Fruit fly (Drosophila melanogaster) whole organism, embryonic: Measurements from ENCODE around the gene Rab5.

Experiments
- Ada2b ChIP-seq: fragments of 200-800 bp; sonication (Bioruptor generic); IDR thresholded peaks from 2 replicates; pipeline ENCODE4 v1.3.6; 2022; ENCODE audit warnings: missing biosample characterization, missing genetic modification characterization
- Antp ChIP-seq: fragments of 200-800 bp; sonication (Bioruptor generic); optimal IDR thresholded peaks from 3 replicates; lab custom pipeline; 2016; ENCODE audit warnings: missing biosample characterization, missing genetic modification characterization
- Atf3 ChIP-seq: fragments of 200-800 bp; sonication (Bioruptor generic); optimal IDR thresholded peaks from 3 replicates; lab custom pipeline; 2016; ENCODE audit warnings: missing biosample characterization, missing genetic modification characterization
- Bteb2 ChIP-seq: fragments of 200-800 bp; sonication (Bioruptor generic); optimal IDR thresholded peaks from 2 replicates; lab custom pipeline; 2016; ENCODE audit warnings: missing biosample characterization, missing genetic modification characterization
- CG11560 ChIP-seq: fragments of 200-800 bp; sonication (Bioruptor generic); IDR thresholded peaks from 3 replicates; pipeline ENCODE4 v1.3.6; 2022; ENCODE audit warnings: missing biosample characterization, missing genetic modification characterization
- CG14014 ChIP-seq: fragments of 200-800 bp; sonication (Bioruptor generic); IDR thresholded peaks from 2 replicates; pipeline ENCODE4 v1.3.6; 2022; ENCODE audit warnings: missing biosample characterization, missing genetic modification characterization
- CG14441 ChIP-seq: fragments of 200-800 bp; sonication (Bioruptor generic); IDR thresholded peaks from 2 replicates; pipeline ENCODE4 v1.3.6; 2022; ENCODE audit warnings: missing biosample characterization, missing genetic modification characterization
- CG15073 ChIP-seq: fragments of 200-800 bp; sonication (Bioruptor generic); optimal IDR thresholded peaks from 2 replicates; lab custom pipeline; 2016; ENCODE audit warnings: missing biosample characterization, missing genetic modification characterization
- CG1647 ChIP-seq: fragments of 200-800 bp; sonication (Bioruptor generic); optimal IDR thresholded peaks from 3 replicates; lab custom pipeline; 2016; ENCODE audit warnings: missing biosample characterization, missing genetic modification characterization
- CG17186 ChIP-seq: fragments of 200-800 bp; sonication (Bioruptor generic); optimal IDR thresholded peaks from 3 replicates; lab custom pipeline; 2017; ENCODE audit warnings: missing biosample characterization, missing genetic modification reagents, missing genetic modification characterization
- CG17359 ChIP-seq: fragments of 200-800 bp; sonication (Bioruptor generic); optimal IDR thresholded peaks from 3 replicates; lab custom pipeline; 2018; ENCODE audit warnings: missing biosample characterization, mild to moderate bottlenecking, missing genetic modification characterization, moderate library complexity
- CG18476 ChIP-seq: fragments of 200-800 bp; sonication (Bioruptor generic); optimal IDR thresholded peaks from 2 replicates; lab custom pipeline; 2016; ENCODE audit warnings: missing biosample characterization, mild to moderate bottlenecking, missing genetic modification characterization
- CG30020 ChIP-seq: fragments of 200-800 bp; optimal IDR thresholded peaks from 2 replicates; lab custom pipeline; 2019; ENCODE audit warnings: missing biosample characterization, mild to moderate bottlenecking, missing genetic modification characterization, moderate library complexity
- CG30403 ChIP-seq: fragments of 200-800 bp; sonication (Bioruptor generic); optimal IDR thresholded peaks from 3 replicates; lab custom pipeline; 2016; ENCODE audit warnings: missing biosample characterization, missing genetic modification characterization
- CG43689 ChIP-seq: fragments of 200-800 bp; sonication (Bioruptor generic); IDR thresholded peaks from 2 replicates; pipeline ENCODE4 v1.3.6; 2022; ENCODE audit warnings: missing biosample characterization, missing genetic modification characterization
- CG4424 ChIP-seq: fragments of 200-800 bp; sonication (Bioruptor generic); optimal IDR thresholded peaks from 3 replicates; lab custom pipeline; 2016; ENCODE audit warnings: missing biosample characterization, missing genetic modification characterization
- CG4730 ChIP-seq: fragments of 200-800 bp; sonication (Bioruptor generic); IDR thresholded peaks from 2 replicates; pipeline ENCODE4 v1.3.6; 2022; ENCODE audit warnings: missing biosample characterization, missing genetic modification characterization
- CG4820 ChIP-seq: fragments of 200-800 bp; sonication (Bioruptor generic); optimal IDR thresholded peaks from 3 replicates; lab custom pipeline; 2016; ENCODE audit warnings: missing biosample characterization, missing genetic modification characterization
- CG6689 ChIP-seq: fragments of 200-800 bp; sonication (Bioruptor generic); IDR thresholded peaks from 2 replicates; pipeline ENCODE4 v1.3.6; 2022; ENCODE audit warnings: missing biosample characterization, missing genetic modification characterization
- CG7839 ChIP-seq: fragments of 200-800 bp; sonication (Bioruptor generic); optimal IDR thresholded peaks from 3 replicates; lab custom pipeline; 2018; ENCODE audit warnings: missing biosample characterization, mild to moderate bottlenecking, missing genetic modification characterization, moderate library complexity
- CG8089 ChIP-seq: fragments of 200-800 bp; sonication (Bioruptor generic); optimal IDR thresholded peaks from 3 replicates; lab custom pipeline; 2016; ENCODE audit warnings: missing biosample characterization, missing genetic modification characterization
- CG8924 ChIP-seq: fragments of 200-800 bp; optimal IDR thresholded peaks from 3 replicates; lab custom pipeline; 2019; ENCODE audit warnings: missing biosample characterization, mild to moderate bottlenecking, missing genetic modification characterization, moderate library complexity
- CHES-1-like ChIP-seq: fragments of 200-800 bp; sonication (Bioruptor generic); optimal IDR thresholded peaks from 2 replicates; lab custom pipeline; 2016; ENCODE audit warnings: missing biosample characterization, missing genetic modification characterization
- Dfd ChIP-seq, 2 experiments: fragments of >200 bp; optimal IDR thresholded peaks; 2 replicates each; lab custom pipeline; 2017; ENCODE audit warnings: missing biosample characterization in 2 of 2, missing genetic modification characterization in 2 of 2
- Dip3 ChIP-seq: fragments of 200-800 bp; sonication (Bioruptor generic); optimal IDR thresholded peaks from 3 replicates; lab custom pipeline; 2016; ENCODE audit warnings: missing biosample characterization, missing genetic modification characterization
- Doc3 ChIP-seq: fragments of 200-800 bp; sonication (Bioruptor generic); IDR thresholded peaks from 3 replicates; pipeline ENCODE4 v1.3.6; 2022; ENCODE audit warnings: missing biosample characterization, missing genetic modification characterization; ENCODE audit not compliant: partially characterized antibody
- HmgD ChIP-seq: fragments of 200-800 bp; sonication (Bioruptor generic); optimal IDR thresholded peaks from 3 replicates; lab custom pipeline; 2016; ENCODE audit warnings: missing biosample characterization, missing genetic modification characterization
- Hr51 ChIP-seq, 2 experiments: fragments of 200-800 bp; sonication (Bioruptor generic); optimal IDR thresholded peaks; 2 replicates in 1 of 2; 3 replicates in 1 of 2; lab custom pipeline; 2016 to 2018; ENCODE audit warnings: missing biosample characterization in 2 of 2, missing genetic modification characterization in 2 of 2, mild to moderate bottlenecking in 1 of 2, moderate library complexity in 1 of 2
- Med ChIP-seq: fragments of 200-800 bp; sonication (Bioruptor generic); peaks from one replicate; lab custom pipeline; 2016; ENCODE audit warnings: missing biosample characterization, missing genetic modification characterization, mild to moderate bottlenecking, inconsistent platforms, moderate library complexity
- Myb ChIP-seq: fragments of 200-800 bp; sonication (Bioruptor generic); optimal IDR thresholded peaks from 2 replicates; lab custom pipeline; 2016; ENCODE audit warnings: missing biosample characterization, missing genetic modification characterization
- PHDP ChIP-seq: fragments of 200-800 bp; sonication (Bioruptor generic); optimal IDR thresholded peaks from 3 replicates; lab custom pipeline; 2018; ENCODE audit warnings: missing biosample characterization, mild to moderate bottlenecking, missing genetic modification characterization, moderate library complexity
- Sry-β ChIP-seq: fragments of 200-800 bp; sonication (Bioruptor generic); optimal IDR thresholded peaks from 2 replicates; lab custom pipeline; 2018; ENCODE audit warnings: missing biosample characterization, mild to moderate bottlenecking, missing genetic modification characterization, moderate library complexity
- Ssrp ChIP-seq: fragments of 200-800 bp; sonication (Bioruptor generic); optimal IDR thresholded peaks from 2 replicates; lab custom pipeline; 2018; ENCODE audit warnings: missing biosample characterization, mild to moderate bottlenecking, missing genetic modification characterization, moderate library complexity
- ac ChIP-seq: fragments of 200-800 bp; sonication (Bioruptor generic); optimal IDR thresholded peaks from 3 replicates; lab custom pipeline; 2017; ENCODE audit warnings: missing biosample characterization, mild to moderate bottlenecking, missing genetic modification characterization
- ara ChIP-seq: fragments of 200-800 bp; sonication (Bioruptor generic); IDR thresholded peaks from 2 replicates; pipeline ENCODE4 v1.3.6; 2022; ENCODE audit warnings: missing biosample characterization, missing genetic modification characterization
- ato ChIP-seq: fragments of 200-800 bp; sonication (Bioruptor generic); IDR thresholded peaks from 2 replicates; pipeline ENCODE4 v1.3.6; 2022; ENCODE audit warnings: missing biosample characterization, missing genetic modification characterization; ENCODE audit not compliant: partially characterized antibody
- chm ChIP-seq: fragments of 200-800 bp; sonication (Bioruptor generic); IDR thresholded peaks from 2 replicates; pipeline ENCODE4 v1.3.6; 2022; ENCODE audit warnings: missing biosample characterization, missing genetic modification characterization
- dan ChIP-seq: fragments of 200-800 bp; sonication (Bioruptor generic); IDR thresholded peaks from 2 replicates; pipeline ENCODE4 v1.3.6; 2022; ENCODE audit warnings: missing biosample characterization, missing genetic modification characterization
- fu2 ChIP-seq: fragments of 200-800 bp; sonication (Bioruptor generic); optimal IDR thresholded peaks from 2 replicates; lab custom pipeline; 2016; ENCODE audit warnings: missing biosample characterization, missing genetic modification characterization
- gem ChIP-seq: fragments of 200-800 bp; sonication (Bioruptor generic); optimal IDR thresholded peaks from 2 replicates; lab custom pipeline; 2019; ENCODE audit warnings: missing biosample characterization, mild to moderate bottlenecking, missing genetic modification characterization, moderate library complexity
- gsb ChIP-seq: fragments of 200-800 bp; sonication (Bioruptor generic); IDR thresholded peaks from 2 replicates; pipeline ENCODE4 v1.3.6; 2022; ENCODE audit warnings: missing biosample characterization, missing genetic modification characterization
- h ChIP-seq: fragments of >200 bp; optimal IDR thresholded peaks from 2 replicates; lab custom pipeline; 2017
- insv ChIP-seq, 2 experiments: fragments of 200-800 bp; sonication (Bioruptor generic); optimal IDR thresholded peaks; 3 replicates each; lab custom pipeline; 2016 to 2018; ENCODE audit warnings: missing biosample characterization in 2 of 2, missing genetic modification characterization in 2 of 2
- kah ChIP-seq: fragments of 200-800 bp; sonication (Bioruptor generic); optimal IDR thresholded peaks from 2 replicates; lab custom pipeline; 2018; ENCODE audit warnings: missing biosample characterization, mild to moderate bottlenecking, missing genetic modification characterization
- klu ChIP-seq: fragments of 200-800 bp; sonication (Bioruptor generic); IDR thresholded peaks from 2 replicates; pipeline ENCODE4 v1.3.6; 2022; ENCODE audit warnings: missing biosample characterization, missing genetic modification characterization
- odd ChIP-seq: fragments of 200-800 bp; sonication (Bioruptor generic); optimal IDR thresholded peaks from 2 replicates; lab custom pipeline; 2017; ENCODE audit warnings: missing biosample characterization, mild to moderate bottlenecking, missing genetic modification characterization
- sc ChIP-seq, 3 experiments: fragments of >200 bp in 2 of 3; fragments of 200-800 bp in 1 of 3; sonication (Bioruptor generic) in 1 of 3; optimal IDR thresholded peaks; 2 replicates in 2 of 3; 3 replicates in 1 of 3; lab custom pipeline; 2017; ENCODE audit warnings: mild to moderate bottlenecking in 1 of 3, missing biosample characterization in 1 of 3, missing genetic modification characterization in 1 of 3, missing genetic modification reagents in 1 of 3
- tll ChIP-seq, 2 experiments: fragments of 200-800 bp in 1 of 2; fragments of >200 bp in 1 of 2; sonication (Bioruptor generic) in 1 of 2; optimal IDR thresholded peaks; 2 replicates each; lab custom pipeline; 2017 to 2019; ENCODE audit warnings: missing biosample characterization in 2 of 2, missing genetic modification characterization in 2 of 2, mild to moderate bottlenecking in 1 of 2, moderate library complexity in 1 of 2
- tup ChIP-seq: fragments of 200-800 bp; sonication (Bioruptor generic); optimal IDR thresholded peaks from 2 replicates; lab custom pipeline; 2016; ENCODE audit warnings: missing biosample characterization, mild to moderate bottlenecking, missing genetic modification characterization, moderate library complexity

Rab5 gene

DNA sequence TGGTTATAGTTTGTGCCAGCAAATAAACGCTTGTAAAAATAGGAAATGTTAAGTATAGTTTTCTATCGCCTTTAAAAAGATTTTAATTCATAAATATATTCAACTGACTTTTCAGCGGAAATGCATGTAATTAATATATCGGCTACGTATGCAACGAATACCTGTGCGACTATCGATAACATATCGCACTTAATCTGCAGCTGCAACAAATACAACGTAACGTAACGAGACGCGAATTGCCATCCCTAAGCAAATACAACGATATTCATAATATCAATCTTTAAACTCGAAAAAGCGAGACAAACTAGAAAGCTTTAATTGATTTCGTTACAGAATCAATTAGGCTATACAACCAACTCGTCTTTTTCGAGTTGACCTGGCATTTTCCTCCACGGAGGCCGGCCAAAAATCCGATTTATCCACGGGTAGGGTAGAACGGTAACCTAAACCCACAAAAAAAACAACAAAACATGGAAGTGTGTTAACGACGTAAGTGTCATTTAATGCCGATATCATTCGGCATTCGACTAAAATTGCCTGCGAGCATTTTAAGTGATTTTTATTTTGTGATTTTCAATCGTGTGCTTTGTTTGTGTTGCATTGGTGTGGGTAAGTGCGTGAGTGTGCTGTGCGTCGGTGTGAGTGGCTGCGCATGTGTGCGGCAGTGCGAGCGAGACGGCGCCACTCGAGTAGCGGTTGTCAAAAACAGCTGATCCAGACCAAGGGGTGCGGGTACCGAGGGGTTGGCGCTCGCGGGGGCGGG lies 10.8 kb upstream of the Rab5 start, which contains the start of gene Atxn7:
Gene Atxn7, plus strand, starts transcription at position 187 of the 763 bp plus-strand sequence.
- TF ChIP-seq ato (GFP tag; lab: Robert Waterston, UW) (peak; percentile 96), kah (GFP tag; lab: Kevin White, UChicago) (peak; percentile 90), fu2 (GFP tag; lab: Kevin White, UChicago) (no peak), ara (GFP tag; lab: Robert Waterston, UW) (peak; percentile 61), CG4820 (GFP tag; lab: Kevin White, UChicago) (peak; percentile 46), CG4730 (no peak), HmgD (GFP tag; lab: Kevin White, UChicago) (peak; percentile 54), tup (GFP tag; lab: Kevin White, UChicago) (no peak), CG17186 (GFP tag; lab: Kevin White, UChicago) (peak; percentile 74), CHES-1-like (peak; percentile 52), CG14014 (GFP tag; lab: Robert Waterston, UW) (peak; percentile 51; the same call in 1 of the 2 replicates), Doc3 (GFP tag; lab: Robert Waterston, UW) (peak; percentile 88), CG4424 (GFP tag; lab: Kevin White, UChicago) (peak; percentile 44), CG43689 (no peak), CG30020 (tag; lab: Kevin White, UChicago) (peak; percentile 56), CG17359 (tag; lab: Kevin White, UChicago) (peak; percentile 61), klu (GFP tag; lab: Robert Waterston, UW) (0 out of 2 replicates have a peak, but pooled peaks have one; percentile 52), Dfd (GFP tag; optimal IDR thresholded peaks at IDR 0.05; lab: Kevin White, UChicago) (no peak), gem (tag; lab: Kevin White, UChicago) (peak; percentile 55), tll (GFP tag; optimal IDR thresholded peaks at IDR 0.05; lab: Kevin White, UChicago) (peak in 1 of 2 experiments; percentile 82), CG6689 (GFP tag; lab: Robert Waterston, UW) (no peak), odd (GFP tag; lab: Kevin White, UChicago) (peak; percentile 67), Med (GFP tag; lab: Kevin White, UChicago) (peak; percentile 97), h (lab: Kevin White, UChicago) (no peak), Ssrp (tag; lab: Kevin White, UChicago) (peak; percentile 46), CG8924 (tag; lab: Kevin White, UChicago) (peak; percentile 51), CG14441 (GFP tag; lab: Robert Waterston, UW) (peak; percentile 63), CG30403 (GFP tag; lab: Kevin White, UChicago) (peak; percentile 25), ac (peak; percentile 72), Dip3 (GFP tag; lab: Kevin White, UChicago) (no peak), CG1647 (peak; percentile 32), chm (GFP tag; lab: Robert Waterston, UW) (peak; percentile 90), sc (optimal IDR thresholded peaks at IDR 0.05; lab: Kevin White, UChicago) (no peak), sc (GFP tag; optimal IDR thresholded peaks at IDR 0.05; lab: Kevin White, UChicago) (peak; percentile 75), CG18476 (GFP tag; lab: Kevin White, UChicago) (no peak), gsb (no peak), Myb (GFP tag; lab: Kevin White, UChicago) (peak; percentile 53), PHDP (tag; lab: Kevin White, UChicago) (peak; percentile 79), Sry-β (peak; percentile 28), CG8089 (GFP tag; lab: Kevin White, UChicago) (peak; percentile 69), CG7839 (tag; lab: Kevin White, UChicago) (peak; percentile 54), CG11560 (peak; percentile 22; the same call in 1 of the 3 replicates), Bteb2 (GFP tag; lab: Kevin White, UChicago) (peak; percentile 42), dan (GFP tag; lab: Robert Waterston, UW) (no peak), Ada2b (GFP tag; lab: Robert Waterston, UW) (peak; percentile 42; the same call in 1 of the 2 replicates), CG15073 (GFP tag; lab: Kevin White, UChicago) (no peak), Atf3 (GFP tag; lab: Kevin White, UChicago) (no peak), Antp (peak; percentile 5), Hr51 (GFP tag; optimal IDR thresholded peaks at IDR 0.05; lab: Kevin White, UChicago) (peak; percentile 45 to 67), insv (GFP tag; optimal IDR thresholded peaks at IDR 0.05; lab: Kevin White, UChicago) (peak in 1 of 2 experiments; percentile 41)
